Fruit fly (Drosophila melanogaster): ENCODE results near the gene Ugt36E1.

DNA sequence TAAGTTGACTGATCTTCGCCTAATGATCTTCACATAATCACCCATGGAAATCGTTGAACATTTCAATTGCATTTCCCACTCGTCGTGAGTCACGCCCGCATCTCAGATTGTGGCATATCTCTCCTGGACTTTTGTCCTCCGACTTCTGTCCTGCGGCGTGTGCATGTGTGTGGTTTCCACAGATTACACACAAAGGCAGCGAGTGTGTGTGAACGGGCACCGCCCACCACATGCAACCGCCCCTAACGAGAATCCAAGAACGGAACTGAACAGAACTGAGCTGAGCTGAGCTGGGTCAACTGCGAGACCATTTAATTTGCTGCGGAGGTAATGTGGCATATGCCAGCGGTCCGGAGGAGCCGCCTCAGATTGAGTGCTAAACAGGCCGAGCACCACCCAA is 24.9 kb upstream of the Ugt36E1 start:
- TF ChIP-seq Med (GFP tag) (no peak), PHDP (tag; optimal IDR thresholded peaks at IDR 0.05) (no peak), p53 (GFP tag; optimal IDR thresholded peaks at IDR 0.05) (no peak), CG17802 (tag; optimal IDR thresholded peaks at IDR 0.05) (peak; percentile 66), nmo (GFP tag; optimal IDR thresholded peaks at IDR 0.05) (no peak), ac (GFP tag; optimal IDR thresholded peaks at IDR 0.05) (no peak), z (GFP tag; IDR thresholded peaks at IDR 0.05) (no peak), tap (tag; optimal IDR thresholded peaks at IDR 0.05) (no peak), CG15696 (tag; optimal IDR thresholded peaks at IDR 0.05) (no peak), Fer2 (tag; optimal IDR thresholded peaks at IDR 0.05) (no peak), CG10274 (GFP tag; optimal IDR thresholded peaks at IDR 0.05) (no peak), CG11723 (GFP tag; optimal IDR thresholded peaks at IDR 0.05) (no peak), pan (optimal IDR thresholded peaks at IDR 0.05) (no peak), pan (GFP tag; optimal IDR thresholded peaks at IDR 0.05 in 1 of 2, IDR thresholded peaks at IDR 0.05 in 1 of 2) (no peak), CG4424 (GFP tag; optimal IDR thresholded peaks at IDR 0.05) (no peak)
